Worm (Caenorhabditis elegans) whole organism, midembryonic: Measurements from ENCODE around the gene K10B4.3.

Experiments
- T22C8.4 ChIP-seq: fragments of 200-800 bp; sonication (Bioruptor generic); IDR thresholded peaks from 2 replicates; pipeline ENCODE4 v1.3.6; 2022; ENCODE audit warnings: missing genetic modification characterization, missing compliant biosample characterization
- cog-1 ChIP-seq: sonication (generic microtip); optimal IDR thresholded peaks from 2 replicates; lab custom pipeline; 2016; ENCODE audit warnings: missing genetic modification characterization, missing compliant biosample characterization
- flt-1 ChIP-seq: fragments of 200-800 bp; sonication (Bioruptor generic); IDR thresholded peaks from 2 replicates; pipeline ENCODE4 v1.3.6; 2022; ENCODE audit warnings: missing genetic modification characterization, missing compliant biosample characterization
- klf-2 ChIP-seq: fragments of 200-800 bp; sonication (Bioruptor generic); conservative IDR thresholded peaks from 2 replicates; pipeline ENCODE4 v1.3.6; 2022; ENCODE audit warnings: missing genetic modification reagents, missing genetic modification characterization, missing compliant biosample characterization
- med-1 ChIP-seq: sonication (generic microtip); optimal IDR thresholded peaks from 2 replicates; lab custom pipeline; 2017; ENCODE audit warnings: missing genetic modification characterization, mild to moderate bottlenecking, missing compliant biosample characterization, antibody characterized with exemption, missing genetic modification reagents; ENCODE audit not compliant: insufficient read depth
- ref-1 ChIP-seq: fragments of 200-800 bp; sonication (Bioruptor generic); conservative IDR thresholded peaks from 2 replicates; pipeline ENCODE4 v1.3.6; 2022; ENCODE audit warnings: missing genetic modification reagents, missing genetic modification characterization, missing compliant biosample characterization
- tab-1 ChIP-seq: fragments of 200-800 bp; sonication (Bioruptor generic); IDR thresholded peaks from 2 replicates; pipeline ENCODE4 v1.3.6; 2022; ENCODE audit warnings: missing genetic modification characterization, missing compliant biosample characterization
- ztf-23 ChIP-seq: fragments of 200-800 bp; sonication (Bioruptor generic); IDR thresholded peaks from 2 replicates; pipeline ENCODE4 v1.3.6; 2022; ENCODE audit warnings: missing genetic modification reagents, missing genetic modification characterization, missing compliant biosample characterization
- ztf-29 ChIP-seq: fragments of 200-800 bp; sonication (Bioruptor generic); IDR thresholded peaks from 2 replicates; pipeline ENCODE4 v1.3.6; 2022; ENCODE audit warnings: missing genetic modification reagents, missing genetic modification characterization, missing compliant biosample characterization

Gene K10B4.3

ce11 chrII:97992-98763, 22.8 kb downstream of the K10B4.3 start, which contains the start of the genes luc-7L3 and sftb-6:
luc-7L3 (minus strand) TSS chrII:98027.
sftb-6 (plus strand) TSS chrII:98404.
- TF ChIP-seq klf-2 (GFP tag; lab: Robert Waterston, UW) = no peak
- TF ChIP-seq T22C8.4 (GFP tag; lab: Robert Waterston, UW) = peak; percentile 28; the same call in 1 of the 2 replicates
- TF ChIP-seq cog-1 (tag; lab: Kevin White, UChicago) = peak; percentile 13

- no peak for TF ChIP-seq ztf-29
- no peak for TF ChIP-seq flt-1 (GFP tag; lab: Robert Waterston, UW)
- TF ChIP-seq T22C8.4 (GFP tag; lab: Robert Waterston, UW) = no peak
- TF ChIP-seq klf-2 (GFP tag; lab: Robert Waterston, UW) = no peak
Observed at ce11 chrII:95177-95576, 25.8 kb downstream of the K10B4.3 start, which contains the start of gene C50D2.7. C50D2.7 (minus strand) TSS chrII:95277.

- TF ChIP-seq flt-1 (GFP tag; lab: Robert Waterston, UW) (no peak), cog-1 (tag; lab: Kevin White, UChicago) (no peak), ztf-29 (no peak), ref-1 (GFP tag; lab: Robert Waterston, UW) (no peak), ztf-23 (GFP tag; lab: Robert Waterston, UW) (no peak), tab-1 (GFP tag; lab: Robert Waterston, UW) (no peak), klf-2 (GFP tag; lab: Robert Waterston, UW) (no peak), T22C8.4 (GFP tag; lab: Robert Waterston, UW) (no peak), med-1 (GFP tag; lab: Kevin White, UChicago) (no peak)
Observed at ce11 chrII:91419-91818, 29.6 kb downstream of the K10B4.3 start, which contains the start of gene mcat-1. mcat-1 (minus strand) TSS chrII:91519.

- TF ChIP-seq klf-2 (GFP tag; lab: Robert Waterston, UW) (no peak), tab-1 (GFP tag; lab: Robert Waterston, UW) (no peak), flt-1 (GFP tag; lab: Robert Waterston, UW) (no peak), ztf-23 (GFP tag; lab: Robert Waterston, UW) (no peak), ztf-29 (no peak), T22C8.4 (GFP tag; lab: Robert Waterston, UW) (no peak), cog-1 (tag; lab: Kevin White, UChicago) (no peak), ref-1 (GFP tag; lab: Robert Waterston, UW) (no peak), med-1 (GFP tag; lab: Kevin White, UChicago) (no peak)
Observed at ce11 chrII:87937-88336, 33.1 kb downstream of the K10B4.3 start.

- TF ChIP-seq ztf-23 (GFP tag; lab: Robert Waterston, UW) = no peak
- TF ChIP-seq cog-1 (tag; lab: Kevin White, UChicago) = no peak
- TF ChIP-seq ztf-29 = no peak
- no peak for TF ChIP-seq T22C8.4 (GFP tag; lab: Robert Waterston, UW)
- TF ChIP-seq med-1 (GFP tag; lab: Kevin White, UChicago) = no peak
- TF ChIP-seq tab-1 (GFP tag; lab: Robert Waterston, UW) = no peak
- TF ChIP-seq klf-2 (GFP tag; lab: Robert Waterston, UW) = no peak
- no peak for TF ChIP-seq flt-1 (GFP tag; lab: Robert Waterston, UW)
Observed at ce11 chrII:86794-87193, 34.2 kb downstream of the K10B4.3 start.

ce11 chrII:84134-84533, 36.9 kb downstream of the K10B4.3 start, which contains the start of gene C50D2.6:
C50D2.6 (plus strand) TSS chrII:84434.
- no peak for TF ChIP-seq ztf-29
- TF ChIP-seq ref-1 (GFP tag; lab: Robert Waterston, UW) = no peak
- no peak for TF ChIP-seq ztf-23 (GFP tag; lab: Robert Waterston, UW)
- TF ChIP-seq T22C8.4 (GFP tag; lab: Robert Waterston, UW) = no peak
- no peak for TF ChIP-seq klf-2 (GFP tag; lab: Robert Waterston, UW)
- no peak for TF ChIP-seq cog-1 (tag; lab: Kevin White, UChicago)
- no peak for TF ChIP-seq med-1 (GFP tag; lab: Kevin White, UChicago)
- no peak for TF ChIP-seq tab-1 (GFP tag; lab: Robert Waterston, UW)
- no peak for TF ChIP-seq flt-1 (GFP tag; lab: Robert Waterston, UW)

ce11 chrII:79166-79565, 41.9 kb downstream of the K10B4.3 start, which contains the start of gene C23H3.9:
C23H3.9 (minus strand) TSS chrII:79266.
- TF ChIP-seq ztf-29 (no peak), klf-2 (GFP tag; lab: Robert Waterston, UW) (no peak), ref-1 (GFP tag; lab: Robert Waterston, UW) (no peak), tab-1 (GFP tag; lab: Robert Waterston, UW) (no peak), flt-1 (GFP tag; lab: Robert Waterston, UW) (no peak), cog-1 (tag; lab: Kevin White, UChicago) (no peak), T22C8.4 (GFP tag; lab: Robert Waterston, UW) (no peak), med-1 (GFP tag; lab: Kevin White, UChicago) (no peak), ztf-23 (GFP tag; lab: Robert Waterston, UW) (no peak)

- TF ChIP-seq ref-1 (GFP tag; lab: Robert Waterston, UW) = no peak
- no peak for TF ChIP-seq klf-2 (GFP tag; lab: Robert Waterston, UW)
- no peak for TF ChIP-seq cog-1 (tag; lab: Kevin White, UChicago)
- no peak for TF ChIP-seq ztf-23 (GFP tag; lab: Robert Waterston, UW)
- TF ChIP-seq med-1 (GFP tag; lab: Kevin White, UChicago) = no peak
- TF ChIP-seq tab-1 (GFP tag; lab: Robert Waterston, UW) = no peak
- no peak for TF ChIP-seq flt-1 (GFP tag; lab: Robert Waterston, UW)
Observed at ce11 chrII:76662-77061, 44.4 kb downstream of the K10B4.3 start.

ce11 chrII:75831-76230, 45.2 kb downstream of the K10B4.3 start:
- TF ChIP-seq ref-1 (GFP tag; lab: Robert Waterston, UW) = no peak
- no peak for TF ChIP-seq klf-2 (GFP tag; lab: Robert Waterston, UW)
- TF ChIP-seq flt-1 (GFP tag; lab: Robert Waterston, UW) = no peak
- no peak for TF ChIP-seq med-1 (GFP tag; lab: Kevin White, UChicago)
- TF ChIP-seq cog-1 (tag; lab: Kevin White, UChicago) = no peak
- TF ChIP-seq ztf-23 (GFP tag; lab: Robert Waterston, UW) = no peak
- TF ChIP-seq T22C8.4 (GFP tag; lab: Robert Waterston, UW) = no peak
- no peak for TF ChIP-seq tab-1 (GFP tag; lab: Robert Waterston, UW)
- TF ChIP-seq ztf-29 = no peak
